Worm (Caenorhabditis elegans) whole organism, L3 larva: Measurements from ENCODE around the gene dtmk-1.

Experiments
- ceh-82 ChIP-seq: fragments of 150-350 bp; optimal IDR thresholded peaks from 2 replicates; lab custom pipeline; 2014; ENCODE audit warnings: missing biosample characterization, missing genetic modification characterization
- elt-1 ChIP-seq: fragments of 150-350 bp; optimal IDR thresholded peaks from 2 replicates; lab custom pipeline; 2014; ENCODE audit warnings: missing biosample characterization, missing genetic modification characterization
- elt-2 ChIP-seq: sonication (generic microtip); optimal IDR thresholded peaks from 2 replicates; lab custom pipeline; 2016; ENCODE audit warnings: missing genetic modification reagents, mild to moderate bottlenecking, missing genetic modification characterization, missing compliant biosample characterization
- lsy-12 ChIP-seq: sonication (generic microtip); optimal IDR thresholded peaks from 2 replicates; lab custom pipeline; 2016; ENCODE audit warnings: mild to moderate bottlenecking, missing genetic modification characterization, missing compliant biosample characterization
- mdl-1 ChIP-seq: fragments of 150-350 bp; optimal IDR thresholded peaks from 2 replicates; lab custom pipeline; 2014; ENCODE audit warnings: missing biosample characterization, missing genetic modification characterization
- nhr-11 ChIP-seq: fragments of 150-350 bp; optimal IDR thresholded peaks from 2 replicates; lab custom pipeline; 2014; ENCODE audit warnings: missing biosample characterization, missing genetic modification characterization
- nhr-12 ChIP-seq: fragments of 150-350 bp; optimal IDR thresholded peaks from 2 replicates; lab custom pipeline; 2014; ENCODE audit warnings: missing biosample characterization, missing genetic modification characterization
- nhr-237 ChIP-seq: fragments of 150-350 bp; optimal IDR thresholded peaks from 2 replicates; lab custom pipeline; 2014; ENCODE audit warnings: missing biosample characterization, missing genetic modification characterization
- nhr-76 ChIP-seq: fragments of 150-350 bp; sonication (generic microtip); optimal IDR thresholded peaks from 5 replicates; lab custom pipeline; 2014; ENCODE audit warnings: missing biosample characterization, missing genetic modification characterization
- nhr-77 ChIP-seq: fragments of 150-350 bp; optimal IDR thresholded peaks from 2 replicates; lab custom pipeline; 2014; ENCODE audit warnings: missing biosample characterization, missing genetic modification characterization
- pha-4 ChIP-seq: fragments of 150-350 bp; optimal IDR thresholded peaks from 2 replicates; lab custom pipeline; 2014; ENCODE audit warnings: missing biosample characterization, missing genetic modification reagents, missing genetic modification characterization

DNA sequence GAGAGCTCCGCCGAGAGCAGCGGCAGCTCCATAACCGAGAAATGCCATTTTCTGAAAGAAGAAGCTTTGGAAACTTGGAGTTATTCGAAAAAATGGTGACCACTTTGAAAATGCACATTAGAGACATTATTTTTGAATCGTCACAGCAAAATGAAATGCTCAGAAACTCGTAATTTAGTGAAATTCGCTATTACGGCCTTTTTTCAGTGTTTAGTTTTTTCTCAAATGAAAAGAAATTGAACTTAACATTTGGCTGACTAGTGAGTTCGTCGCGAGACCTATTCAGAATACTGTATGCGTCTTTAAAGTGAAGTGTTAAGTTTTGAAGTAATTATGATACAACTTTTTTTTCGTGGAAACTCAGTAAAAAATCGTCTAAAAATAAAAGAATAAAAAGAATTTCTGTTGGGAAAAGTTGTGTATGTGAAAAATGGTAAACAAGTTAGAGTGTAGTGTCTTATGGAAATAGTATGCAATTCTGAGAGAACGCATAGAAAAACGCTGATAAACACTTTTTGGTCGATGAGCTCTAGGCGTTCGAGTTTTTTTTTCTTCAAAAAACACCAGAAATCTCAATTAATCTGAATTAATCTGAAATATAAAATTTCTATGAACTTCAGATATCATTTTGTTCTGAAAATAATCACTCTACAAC lies 3.7 kb upstream of the dtmk-1 start, which contains the start of gene R53.5:
- no peak for TF ChIP-seq lsy-12 (tag; lab: Kevin White, UChicago)
- TF ChIP-seq elt-2 (tag; lab: Kevin White, UChicago): peak; percentile 27
- no peak for TF ChIP-seq nhr-76 (tag; lab: Kevin White, UChicago)
- no peak for TF ChIP-seq nhr-12 (tag; lab: Kevin White, UChicago)
- TF ChIP-seq nhr-237 (tag; lab: Kevin White, UChicago): no peak
- no peak for TF ChIP-seq ceh-82 (tag; lab: Kevin White, UChicago)
- no peak for TF ChIP-seq mdl-1
- TF ChIP-seq nhr-77 (tag; lab: Kevin White, UChicago): no peak
- no peak for TF ChIP-seq nhr-11
- peak; percentile 83 for TF ChIP-seq pha-4 (tag; lab: Kevin White, UChicago)
- TF ChIP-seq elt-1 (tag; lab: Kevin White, UChicago): no peak
